Fruit fly (Drosophila melanogaster): ENCODE measurements around the gene Prosalpha4.

Prosalpha4 gene

DNA sequence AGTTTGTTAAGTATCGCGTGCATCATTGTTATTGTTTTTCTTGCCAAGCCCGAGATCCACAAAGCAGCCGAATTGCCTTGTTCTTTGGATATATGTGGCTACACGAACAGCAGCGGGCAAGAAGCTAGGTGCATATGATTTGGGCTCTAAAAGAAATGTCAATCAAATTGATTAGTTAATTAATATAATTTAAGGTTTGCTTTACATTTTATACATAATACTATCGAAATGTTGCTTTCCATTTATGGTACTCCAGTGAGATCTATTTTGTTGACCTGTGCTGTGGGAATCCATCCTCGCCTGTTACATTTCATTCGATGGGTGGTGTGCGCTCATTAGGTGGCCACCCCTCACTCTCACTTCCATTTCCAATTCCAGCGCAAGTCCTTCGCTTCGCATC lies 12.7 kb upstream of the Prosalpha4 start (continued):
- TF ChIP-seq Eip74EF (GFP tag; optimal IDR thresholded peaks at IDR 0.05) (peak in 1 of 2 experiments; percentile 64), CG10274 (GFP tag; optimal IDR thresholded peaks at IDR 0.05) (peak; percentile 31), CG2120 (GFP tag; optimal IDR thresholded peaks at IDR 0.05) (peak; percentile 73), pan (optimal IDR thresholded peaks at IDR 0.05) (no peak), pan (GFP tag; optimal IDR thresholded peaks at IDR 0.05 in 1 of 2, IDR thresholded peaks at IDR 0.05 in 1 of 2) (peak in 1 of 2 experiments; percentile 74), Deaf1 (tag; optimal IDR thresholded peaks at IDR 0.05) (peak; percentile 50), Ada2b (GFP tag; IDR thresholded peaks at IDR 0.05) (peak; percentile 85), CG3163 (GFP tag; optimal IDR thresholded peaks at IDR 0.05) (no peak), CG4854 (GFP tag; optimal IDR thresholded peaks at IDR 0.05) (peak; percentile 51), CG10654 (GFP tag; optimal IDR thresholded peaks at IDR 0.05) (peak; percentile 69), CG32532 (GFP tag; IDR thresholded peaks at IDR 0.05) (peak; percentile 82), hkb (optimal IDR thresholded peaks at IDR 0.05) (no peak), hkb (GFP tag; IDR thresholded peaks at IDR 0.05) (peak; percentile 89), CG11247 (GFP tag; IDR thresholded peaks at IDR 0.05) (peak; percentile 42; the same call in 1 of the 2 replicates), B-H2 (GFP tag; optimal IDR thresholded peaks at IDR 0.05) (peak; percentile 57), crp (GFP tag; optimal IDR thresholded peaks at IDR 0.05) (no peak), Dll (GFP tag; IDR thresholded peaks at IDR 0.05; ENCODE audit: partially characterized antibody) (no peak), mirr (GFP tag; optimal IDR thresholded peaks at IDR 0.05) (peak; percentile 35), Pdp1 (GFP tag; optimal IDR thresholded peaks at IDR 0.05) (peak; percentile 63 to 69), CG2116 (GFP tag; optimal IDR thresholded peaks at IDR 0.05) (peak; percentile 13), amos (GFP tag; IDR thresholded peaks at IDR 0.05; ENCODE audit: partially characterized antibody) (no peak), CG14965 (GFP tag; optimal IDR thresholded peaks at IDR 0.05; ENCODE audit: borderline replicate concordance) (no peak), MBD-R2 (GFP tag; IDR thresholded peaks at IDR 0.05) (peak; percentile 51; the same call in 1 of the 2 replicates), CG7839 (tag; optimal IDR thresholded peaks at IDR 0.05) (peak; percentile 87), al (GFP tag; IDR thresholded peaks at IDR 0.05) (peak; percentile 57), CG14860 (GFP tag; IDR thresholded peaks at IDR 0.05; ENCODE audit: partially characterized antibody) (no peak), gt (GFP tag; IDR thresholded peaks at IDR 0.05) (no peak), vfl (GFP tag; optimal IDR thresholded peaks at IDR 0.05) (peak; percentile 24), sc (optimal IDR thresholded peaks at IDR 0.05) (no peak), sc (GFP tag; optimal IDR thresholded peaks at IDR 0.05) (peak; percentile 56), exex (tag; optimal IDR thresholded peaks at IDR 0.05) (peak; percentile 25), gcm2 (GFP tag; optimal IDR thresholded peaks at IDR 0.05) (peak; percentile 28), CG4424 (GFP tag; optimal IDR thresholded peaks at IDR 0.05) (peak; percentile 77), CG1602 (GFP tag; optimal IDR thresholded peaks at IDR 0.05) (peak; percentile 73), knrl (GFP tag; IDR thresholded peaks at IDR 0.05; ENCODE audit: partially characterized antibody) (no peak), CG12659 (GFP tag; optimal IDR thresholded peaks at IDR 0.05) (peak; percentile 65), CG4282 (GFP tag; optimal IDR thresholded peaks at IDR 0.05) (no peak), vvl (GFP tag; IDR thresholded peaks at IDR 0.05) (peak; percentile 90), CG12299 (tag; optimal IDR thresholded peaks at IDR 0.05) (peak; percentile 66), NC2β (GFP tag; optimal IDR thresholded peaks at IDR 0.05) (peak; percentile 42), Atf3 (GFP tag; optimal IDR thresholded peaks at IDR 0.05) (peak; percentile 48), prd (optimal IDR thresholded peaks at IDR 0.05) (no peak), prd (GFP tag; IDR thresholded peaks at IDR 0.05) (peak; percentile 89), Ptx1 (GFP tag; IDR thresholded peaks at IDR 0.05) (peak; percentile 81), ash1 (GFP tag; optimal IDR thresholded peaks at IDR 0.05) (no peak), mld (GFP tag; IDR thresholded peaks at IDR 0.05; ENCODE audit: partially characterized antibody) (no peak), gro (GFP tag; optimal IDR thresholded peaks at IDR 0.05) (peak; percentile 44), CG34422 (GFP tag; IDR thresholded peaks at IDR 0.05) (peak; percentile 83), CG17612 (GFP tag; IDR thresholded peaks at IDR 0.05) (peak; percentile 28; the same call in 1 of the 2 replicates), chinmo (GFP tag; IDR thresholded peaks at IDR 0.05; ENCODE audit: partially characterized antibody) (no peak), Bteb2 (GFP tag; optimal IDR thresholded peaks at IDR 0.05) (peak; percentile 45)
